Fruit fly (Drosophila melanogaster) whole organism, larva: Measurements from ENCODE around the gene CG13622.

ENCODE experiments used
- noc ChIP-seq: fragments of 200-800 bp; sonication (Bioruptor generic); optimal IDR thresholded peaks from 3 replicates; lab custom pipeline; 2019; ENCODE audit warnings: missing biosample characterization, mild to moderate bottlenecking, missing genetic modification characterization, moderate library complexity

The CG13622 gene

dm6 chr3R:24523578-24523977, at the start of gene CG13622:
Gene CG13622 (minus strand): TSS chr3R:24523678.
- no peak for TF ChIP-seq noc (tag; lab: Kevin White, UChicago)

- TF ChIP-seq noc (tag; lab: Kevin White, UChicago) = peak; percentile 97
Measured at dm6 chr3R:24572540-24573043, 49.1 kb upstream of the CG13622 start.

dm6 chr3R:24571386-24572124, 48.1 kb upstream of the CG13622 start:
- peak; percentile 82 for TF ChIP-seq noc (tag; lab: Kevin White, UChicago)

dm6 chr3R:24569669-24570349, 46.3 kb upstream of the CG13622 start:
- TF ChIP-seq noc (tag; lab: Kevin White, UChicago) = no peak

dm6 chr3R:24568251-24568932, 44.9 kb upstream of the CG13622 start:
- TF ChIP-seq noc (tag; lab: Kevin White, UChicago) = no peak

- peak; percentile 82 for TF ChIP-seq noc (tag; lab: Kevin White, UChicago)
Measured at dm6 chr3R:24567427-24567771, 43.9 kb upstream of the CG13622 start.

- no peak for TF ChIP-seq noc (tag; lab: Kevin White, UChicago)
Measured at dm6 chr3R:24566756-24567426, 43.4 kb upstream of the CG13622 start.

dm6 chr3R:24565748-24566239, 42.3 kb upstream of the CG13622 start:
- TF ChIP-seq noc (tag; lab: Kevin White, UChicago) = peak; percentile 83

dm6 chr3R:24564799-24565344, 41.4 kb upstream of the CG13622 start:
- peak; percentile 28 for TF ChIP-seq noc (tag; lab: Kevin White, UChicago)

dm6 chr3R:24564191-24564798, 40.8 kb upstream of the CG13622 start:
- TF ChIP-seq noc (tag; lab: Kevin White, UChicago) = no peak

dm6 chr3R:24563039-24563825, 39.8 kb upstream of the CG13622 start:
- TF ChIP-seq noc (tag; lab: Kevin White, UChicago) = peak; percentile 39

dm6 chr3R:24562323-24563025, 39.0 kb upstream of the CG13622 start:
- TF ChIP-seq noc (tag; lab: Kevin White, UChicago) = no peak

dm6 chr3R:24557020-24557465, 33.6 kb upstream of the CG13622 start:
- TF ChIP-seq noc (tag; lab: Kevin White, UChicago) = no peak
